Worm (Caenorhabditis elegans): ENCODE results near the gene eef-1A.1.

- TF ChIP-seq flt-1 (GFP tag; IDR thresholded peaks at IDR 0.05) = no peak
- no peak for TF ChIP-seq ztf-29 (GFP tag; IDR thresholded peaks at IDR 0.05)
- TF ChIP-seq klf-2 (GFP tag; conservative IDR thresholded peaks at IDR 0.05) = no peak
- no peak for TF ChIP-seq T22C8.4 (GFP tag; IDR thresholded peaks at IDR 0.05)
- TF ChIP-seq cog-1 (tag; optimal IDR thresholded peaks at IDR 0.05) = no peak
These were observed 2.4 kb downstream of the eef-1A.1 start, which contains the start of gene F31E3.12 for ce11 chrIII:6969090-6969489.
